Worm (Caenorhabditis elegans) whole organism, young adult: ENCODE measurements around the gene bre-2.

Source experiments
- B0261.1 ChIP-seq: sonication (generic microtip); optimal IDR thresholded peaks from 2 replicates; lab custom pipeline; 2016; ENCODE audit warnings: mild to moderate bottlenecking, missing genetic modification characterization, moderate library complexity, missing compliant biosample characterization
- ZK185.1 ChIP-seq: sonication (generic microtip); optimal IDR thresholded peaks from 2 replicates; lab custom pipeline; 2016; ENCODE audit warnings: mild to moderate bottlenecking, missing genetic modification characterization, missing compliant biosample characterization; ENCODE audit not compliant: poor library complexity, severe bottlenecking
- athp-1 ChIP-seq: sonication (generic microtip); optimal IDR thresholded peaks from 2 replicates; lab custom pipeline; 2017; ENCODE audit warnings: mild to moderate bottlenecking, missing genetic modification characterization, missing compliant biosample characterization
- attf-3 ChIP-seq: fragments of 200-800 bp; sonication (Bioruptor generic); conservative IDR thresholded peaks from 2 replicates; pipeline ENCODE4 v1.3.6; 2022; ENCODE audit warnings: missing genetic modification reagents, missing genetic modification characterization, missing compliant biosample characterization
- ccch-3 ChIP-seq: fragments of 200-800 bp; sonication (Bioruptor generic); optimal IDR thresholded peaks from 2 replicates; lab custom pipeline; 2018; ENCODE audit warnings: mild to moderate bottlenecking, missing genetic modification characterization, missing compliant biosample characterization
- ceh-27 ChIP-seq: fragments of 200-800 bp; sonication (Bioruptor generic); optimal IDR thresholded peaks from 2 replicates; lab custom pipeline; 2018; ENCODE audit warnings: mild to moderate bottlenecking, missing genetic modification characterization, moderate library complexity, missing compliant biosample characterization
- ceh-40 ChIP-seq: fragments of 200-800 bp; sonication (Bioruptor generic); IDR thresholded peaks from 2 replicates; pipeline ENCODE4 v1.3.6; 2022; ENCODE audit warnings: missing genetic modification characterization, missing compliant biosample characterization
- die-1 ChIP-seq: sonication (generic microtip); optimal IDR thresholded peaks from 2 replicates; lab custom pipeline; 2016; ENCODE audit warnings: missing genotype, mild to moderate bottlenecking, missing genetic modification characterization, missing compliant biosample characterization
- egl-44 ChIP-seq: fragments of 200-800 bp; sonication (Bioruptor generic); IDR thresholded peaks from 2 replicates; pipeline ENCODE4 v1.3.6; 2022; ENCODE audit warnings: missing genetic modification reagents, missing genetic modification characterization, missing compliant biosample characterization
- ets-4 ChIP-seq: fragments of 200-800 bp; sonication (Bioruptor generic); optimal IDR thresholded peaks from 2 replicates; lab custom pipeline; 2018; ENCODE audit warnings: mild to moderate bottlenecking, missing genetic modification characterization, missing compliant biosample characterization
- hsf-1 ChIP-seq: fragments of 200-800 bp; sonication (Bioruptor generic); IDR thresholded peaks from 2 replicates; pipeline ENCODE4 v1.3.6; 2022; ENCODE audit warnings: missing genetic modification reagents, missing genetic modification characterization, missing compliant biosample characterization
- mxl-1 ChIP-seq: sonication (generic microtip); optimal IDR thresholded peaks from 2 replicates; lab custom pipeline; 2016; ENCODE audit warnings: missing genetic modification characterization, missing compliant biosample characterization
- tbp1 ChIP-seq: fragments of 200-800 bp; sonication (Bioruptor generic); optimal IDR thresholded peaks from 2 replicates; lab custom pipeline; 2018; ENCODE audit warnings: mild to moderate bottlenecking, missing genetic modification characterization, missing compliant biosample characterization
- unc-62 ChIP-seq: fragments of 150-350 bp; optimal IDR thresholded peaks from 2 replicates; lab custom pipeline; 2014; ENCODE audit warnings: missing biosample characterization, missing genetic modification reagents, missing genetic modification characterization

bre-2 gene

DNA sequence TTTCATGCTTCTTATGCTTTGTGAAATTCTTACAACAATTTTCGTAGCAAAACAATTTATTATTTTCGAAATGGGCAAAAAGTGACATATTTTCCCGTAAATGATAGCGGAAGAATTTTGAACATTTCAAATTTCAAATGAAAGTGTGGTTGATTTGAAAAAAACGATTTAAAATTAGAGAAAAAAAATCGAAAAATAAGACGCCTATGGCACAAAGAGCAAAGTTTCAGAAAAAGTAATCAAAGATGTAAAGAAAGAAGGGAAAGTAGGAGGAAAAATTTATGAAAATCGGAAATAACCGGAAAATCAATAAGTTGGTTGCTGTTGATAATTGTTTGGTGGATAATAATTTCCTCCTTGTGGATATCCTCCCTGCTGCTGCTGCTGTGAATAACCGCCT is 52.0 kb downstream of the bre-2 start:
- TF ChIP-seq mxl-1 (no peak), ccch-3 (GFP tag; lab: Kevin White, UChicago) (no peak), egl-44 (GFP tag; lab: Robert Waterston, UW) (no peak), tbp1 (GFP tag; lab: Kevin White, UChicago) (no peak), athp-1 (tag; lab: Kevin White, UChicago) (no peak), hsf-1 (no peak), ets-4 (GFP tag; lab: Kevin White, UChicago) (no peak), ceh-40 (no peak), ceh-27 (GFP tag; lab: Kevin White, UChicago) (no peak), B0261.1 (no peak), attf-3 (no peak), die-1 (tag; lab: Kevin White, UChicago) (no peak), unc-62 (GFP tag; lab: Kevin White, UChicago) (no peak), ZK185.1 (no peak)
